Worm (Caenorhabditis elegans) whole organism, L2 larva: ENCODE results near the gene R02F2.9.

Source experiments
- C34F6.9 ChIP-seq: fragments of 150-350 bp; optimal IDR thresholded peaks from 2 replicates; lab custom pipeline; 2014; ENCODE audit warnings: missing biosample characterization, missing genetic modification characterization
- F13H6.1 ChIP-seq: sonication (generic microtip); optimal IDR thresholded peaks from 2 replicates; lab custom pipeline; 2016; ENCODE audit warnings: missing genetic modification characterization, missing compliant biosample characterization
- Y55F3AM.14 ChIP-seq: fragments of 200-800 bp; sonication (Bioruptor generic); optimal IDR thresholded peaks from 2 replicates; lab custom pipeline; 2018; ENCODE audit warnings: mild to moderate bottlenecking, missing genetic modification characterization, missing compliant biosample characterization
- aly-2 ChIP-seq: fragments of 150-350 bp; optimal IDR thresholded peaks from 2 replicates; lab custom pipeline; 2014; ENCODE audit warnings: missing biosample characterization, missing genetic modification characterization
- ama-1 ChIP-seq: fragments of 150-350 bp; optimal IDR thresholded peaks from 2 replicates; lab custom pipeline; 2018; ENCODE audit warnings: inconsistent platforms
- blmp-1 ChIP-seq: sonication (generic microtip); optimal IDR thresholded peaks from 2 replicates; lab custom pipeline; 2017; ENCODE audit warnings: missing genetic modification characterization, mild to moderate bottlenecking, missing compliant biosample characterization, antibody characterized with exemption, moderate library complexity; ENCODE audit not compliant: insufficient read depth
- ceh-16 ChIP-seq: fragments of 150-350 bp; optimal IDR thresholded peaks from 2 replicates; lab custom pipeline; 2014; ENCODE audit warnings: missing biosample characterization, missing genetic modification characterization
- ceh-82 ChIP-seq: fragments of 150-350 bp; optimal IDR thresholded peaks from 2 replicates; lab custom pipeline; 2014; ENCODE audit warnings: missing biosample characterization, missing genetic modification characterization
- crh-2 ChIP-seq: sonication (generic microtip); optimal IDR thresholded peaks from 2 replicates; lab custom pipeline; 2017; ENCODE audit warnings: missing biosample characterization, missing genetic modification characterization
- dmd-4 ChIP-seq: sonication (generic microtip); optimal IDR thresholded peaks from 2 replicates; lab custom pipeline; 2017; ENCODE audit warnings: missing biosample characterization, missing genetic modification characterization
- egl-27 ChIP-seq: sonication (generic microtip); optimal IDR thresholded peaks from 3 replicates; lab custom pipeline; 2017; ENCODE audit warnings: missing biosample characterization, missing genetic modification reagents, missing genetic modification characterization
- elt-3 ChIP-seq: sonication (generic microtip); optimal IDR thresholded peaks from 2 replicates; lab custom pipeline; 2017; ENCODE audit warnings: missing biosample characterization, missing genetic modification characterization
- fos-1 ChIP-seq: fragments of 150-350 bp; optimal IDR thresholded peaks from 2 replicates; lab custom pipeline; 2014; ENCODE audit warnings: missing biosample characterization, missing genetic modification characterization
- gmeb-1 ChIP-seq: fragments of 150-350 bp; optimal IDR thresholded peaks from 2 replicates; lab custom pipeline; 2014; ENCODE audit warnings: missing biosample characterization, missing genetic modification characterization
- lin-13 ChIP-seq: fragments of 150-350 bp; optimal IDR thresholded peaks from 2 replicates; lab custom pipeline; 2014; ENCODE audit warnings: missing biosample characterization, missing genetic modification reagents, missing genetic modification characterization
- lin-39 ChIP-seq: fragments of 150-350 bp; optimal IDR thresholded peaks from 2 replicates; lab custom pipeline; 2014; ENCODE audit warnings: missing biosample characterization, missing genetic modification reagents, missing genetic modification characterization
- lsy-2 ChIP-seq, 2 experiments: fragments of 150-350 bp in 1 of 2; sonication (generic microtip) in 1 of 2; optimal IDR thresholded peaks; 2 replicates each; lab custom pipeline; 2014 to 2017; ENCODE audit warnings: missing biosample characterization in 2 of 2, missing genetic modification characterization in 2 of 2
- mab-5 ChIP-seq: fragments of 150-350 bp; optimal IDR thresholded peaks from 2 replicates; lab custom pipeline; 2014; ENCODE audit warnings: missing biosample characterization, missing genetic modification characterization
- mbf-1 ChIP-seq: sonication (generic microtip); optimal IDR thresholded peaks from 2 replicates; lab custom pipeline; 2017; ENCODE audit warnings: missing biosample characterization, missing genetic modification characterization
- mdl-1 ChIP-seq, 2 experiments: fragments of 150-350 bp in 1 of 2; sonication (generic microtip) in 1 of 2; optimal IDR thresholded peaks; 2 replicates each; lab custom pipeline; 2017; ENCODE audit warnings: missing biosample characterization in 2 of 2, missing genetic modification characterization in 2 of 2
- nhr-10 ChIP-seq: sonication (generic microtip); optimal IDR thresholded peaks from 2 replicates; lab custom pipeline; 2017; ENCODE audit warnings: missing biosample characterization, missing genetic modification characterization
- nhr-129 ChIP-seq: fragments of 150-350 bp; optimal IDR thresholded peaks from 2 replicates; lab custom pipeline; 2014; ENCODE audit warnings: missing biosample characterization, missing genetic modification characterization
- nhr-21 ChIP-seq: fragments of 150-350 bp; optimal IDR thresholded peaks from 2 replicates; lab custom pipeline; 2014; ENCODE audit warnings: missing biosample characterization, missing genetic modification characterization
- nhr-237 ChIP-seq: fragments of 150-350 bp; optimal IDR thresholded peaks from 2 replicates; lab custom pipeline; 2014; ENCODE audit warnings: missing biosample characterization, missing genetic modification characterization
- nhr-25 ChIP-seq: fragments of 150-350 bp; sonication (generic microtip); optimal IDR thresholded peaks from 3 replicates; lab custom pipeline; 2014; ENCODE audit warnings: missing biosample characterization, missing genetic modification characterization
- nhr-77 ChIP-seq: fragments of 150-350 bp; optimal IDR thresholded peaks from 2 replicates; lab custom pipeline; 2014; ENCODE audit warnings: missing biosample characterization, missing genetic modification characterization
- peb-1 ChIP-seq: fragments of 150-350 bp; optimal IDR thresholded peaks from 2 replicates; lab custom pipeline; 2014; ENCODE audit warnings: missing biosample characterization, missing genetic modification characterization
- skn-1 ChIP-seq: sonication (generic microtip); optimal IDR thresholded peaks from 2 replicates; lab custom pipeline; 2017; ENCODE audit warnings: missing biosample characterization, missing genetic modification characterization
- sma-3 ChIP-seq: sonication (generic microtip); optimal IDR thresholded peaks from 2 replicates; lab custom pipeline; 2016; ENCODE audit warnings: missing genetic modification reagents, missing genetic modification characterization, missing compliant biosample characterization
- sma-9 ChIP-seq, 2 experiments: fragments of 150-350 bp in 1 of 2; sonication (generic microtip) in 1 of 2; optimal IDR thresholded peaks; 2 replicates each; lab custom pipeline; 2014 to 2016; ENCODE audit warnings: missing genetic modification characterization in 2 of 2, mild to moderate bottlenecking in 1 of 2, missing biosample characterization in 1 of 2, missing compliant biosample characterization in 1 of 2, missing genetic modification reagents in 1 of 2, moderate library complexity in 1 of 2
- snpc-4 ChIP-seq: fragments of 150-350 bp; optimal IDR thresholded peaks from 2 replicates; lab custom pipeline; 2014; ENCODE audit warnings: missing biosample characterization, missing genetic modification characterization
- unc-39 ChIP-seq: fragments of 150-350 bp; optimal IDR thresholded peaks from 2 replicates; lab custom pipeline; 2014; ENCODE audit warnings: missing biosample characterization, missing genetic modification characterization
- unc-62 ChIP-seq: fragments of 150-350 bp; optimal IDR thresholded peaks from 2 replicates; lab custom pipeline; 2014; ENCODE audit warnings: missing biosample characterization, missing genetic modification reagents, missing genetic modification characterization
- zag-1 ChIP-seq: fragments of 150-350 bp; optimal IDR thresholded peaks from 2 replicates; lab custom pipeline; 2014; ENCODE audit warnings: missing biosample characterization, missing genetic modification characterization

Gene R02F2.9

ce11 chrIII:5453290-5453689 is 45.7 kb upstream of the R02F2.9 start, which contains the start of gene F48E8.4:
Gene F48E8.4, plus strand, starts transcription at chrIII:5453590.
- TF ChIP-seq dmd-4 (tag; lab: Kevin White, UChicago) = no peak
- peak; percentile 54 for TF ChIP-seq nhr-25 (tag; lab: Kevin White, UChicago)
- TF ChIP-seq lin-39 (tag; lab: Kevin White, UChicago) = no peak
- TF ChIP-seq nhr-77 (tag; lab: Kevin White, UChicago) = no peak

- TF ChIP-seq nhr-237 (no peak), zag-1 (no peak), unc-39 (no peak), skn-1 (tag; lab: Kevin White, UChicago) (no peak), F13H6.1 (tag; lab: Kevin White, UChicago) (no peak), egl-27 (tag; lab: Kevin White, UChicago) (no peak)
Measured at ce11 chrIII:5461079-5461478, 37.9 kb upstream of the R02F2.9 start, which contains the start of gene F48E8.3. Gene F48E8.3, plus strand, starts transcription at chrIII:5461379.

- TF ChIP-seq nhr-77 (tag; lab: Kevin White, UChicago) = no peak
- no peak for TF ChIP-seq peb-1
- no peak for TF ChIP-seq blmp-1 (tag; lab: Kevin White, UChicago)
- TF ChIP-seq crh-2 (tag; lab: Kevin White, UChicago) = no peak
- TF ChIP-seq mbf-1 (tag; lab: Kevin White, UChicago) = no peak
- TF ChIP-seq nhr-129 (tag; lab: Kevin White, UChicago) = no peak
- no peak for TF ChIP-seq C34F6.9 (tag; lab: Kevin White, UChicago)
- no peak for TF ChIP-seq Y55F3AM.14 (GFP tag; lab: Kevin White, UChicago)
- TF ChIP-seq snpc-4 (tag; lab: Kevin White, UChicago) = no peak
- TF ChIP-seq zag-1 = no peak
- TF ChIP-seq ama-1 (lab: Kevin White, UChicago) = no peak
- TF ChIP-seq aly-2 (tag; lab: Kevin White, UChicago) = no peak
- TF ChIP-seq, all 48 proteins: peak for 0
Measured at ce11 chrIII:5464077-5464476, 34.9 kb upstream of the R02F2.9 start, which contains the start of gene F48E8.2. Gene F48E8.2, plus strand, starts transcription at chrIII:5464377.

ce11 chrIII:5464850-5465249 is 34.1 kb upstream of the R02F2.9 start:
- TF ChIP-seq unc-39 (no peak), sma-9 (GFP tag; optimal IDR thresholded peaks at IDR 0.05; lab: Kevin White, UChicago) (peak; percentile 65), sma-9 (tag; optimal IDR thresholded peaks at IDR 0.05; lab: Kevin White, UChicago) (no peak), ceh-16 (tag; lab: Kevin White, UChicago) (no peak), unc-62 (GFP tag; lab: Kevin White, UChicago) (no peak), nhr-25 (tag; lab: Kevin White, UChicago) (no peak), F13H6.1 (tag; lab: Kevin White, UChicago) (no peak), sma-3 (GFP tag; lab: Kevin White, UChicago) (peak; percentile 46), ama-1 (lab: Kevin White, UChicago) (no peak), ceh-82 (tag; lab: Kevin White, UChicago) (no peak), gmeb-1 (tag; lab: Kevin White, UChicago) (no peak), lin-39 (tag; lab: Kevin White, UChicago) (no peak), elt-3 (tag; lab: Kevin White, UChicago) (no peak), lin-13 (GFP tag; lab: Kevin White, UChicago) (no peak), mdl-1 (tag; optimal IDR thresholded peaks at IDR 0.05; lab: Kevin White, UChicago) (no peak), fos-1 (peak; percentile 29), nhr-77 (tag; lab: Kevin White, UChicago) (no peak), zag-1 (no peak), nhr-21 (tag; lab: Kevin White, UChicago) (peak; percentile 57), nhr-10 (no peak), lsy-2 (tag; optimal IDR thresholded peaks at IDR 0.05; lab: Kevin White, UChicago) (no peak), mab-5 (no peak), aly-2 (tag; lab: Kevin White, UChicago) (no peak), egl-27 (tag; lab: Kevin White, UChicago) (no peak)

ce11 chrIII:5469090-5469489 is 29.9 kb upstream of the R02F2.9 start:
- no peak for TF ChIP-seq sma-9 (GFP tag; optimal IDR thresholded peaks at IDR 0.05; lab: Kevin White, UChicago)
- TF ChIP-seq sma-9 (tag; optimal IDR thresholded peaks at IDR 0.05; lab: Kevin White, UChicago) = no peak
